Worm (Caenorhabditis elegans) whole organism, young adult: ENCODE measurements around the gene rfl-1.

Source experiments
- B0261.1 ChIP-seq: sonication (generic microtip); optimal IDR thresholded peaks from 2 replicates; lab custom pipeline; 2016; ENCODE audit warnings: mild to moderate bottlenecking, missing genetic modification characterization, moderate library complexity, missing compliant biosample characterization
- F23B12.7 ChIP-seq: sonication (generic microtip); optimal IDR thresholded peaks from 2 replicates; lab custom pipeline; 2017; ENCODE audit warnings: missing genetic modification characterization, mild to moderate bottlenecking, missing compliant biosample characterization, antibody characterized with exemption, moderate library complexity; ENCODE audit not compliant: insufficient read depth
- F33H1.4 ChIP-seq: fragments of 200-800 bp; sonication (Bioruptor generic); IDR thresholded peaks from 2 replicates; pipeline ENCODE4 v1.3.6; 2022; ENCODE audit warnings: missing genetic modification reagents, missing genetic modification characterization, missing compliant biosample characterization
- F52B5.7 ChIP-seq: sonication (generic microtip); optimal IDR thresholded peaks from 2 replicates; lab custom pipeline; 2016; ENCODE audit warnings: mild to moderate bottlenecking, missing genetic modification characterization, missing compliant biosample characterization
- K12H6.12 ChIP-seq: fragments of 200-800 bp; sonication (Bioruptor generic); optimal IDR thresholded peaks from 2 replicates; lab custom pipeline; 2018; ENCODE audit warnings: mild to moderate bottlenecking, missing genetic modification characterization, missing compliant biosample characterization
- Y53F4B.3 ChIP-seq: fragments of 200-800 bp; sonication (Bioruptor generic); IDR thresholded peaks from 2 replicates; pipeline ENCODE4 v1.3.6; 2022; ENCODE audit warnings: missing genetic modification reagents, missing genetic modification characterization, missing compliant biosample characterization
- Y56A3A.18 ChIP-seq: fragments of 200-800 bp; sonication (Bioruptor generic); IDR thresholded peaks from 2 replicates; pipeline ENCODE4 v1.3.6; 2022; ENCODE audit warnings: missing genetic modification reagents, missing genetic modification characterization, missing compliant biosample characterization
- Y95B8A.8 ChIP-seq: fragments of 200-800 bp; sonication (Bioruptor generic); IDR thresholded peaks from 2 replicates; pipeline ENCODE4 v1.3.6; 2022; ENCODE audit warnings: missing genetic modification reagents, missing genetic modification characterization, missing compliant biosample characterization
- akir-1 ChIP-seq: fragments of 200-800 bp; sonication (Bioruptor generic); optimal IDR thresholded peaks from 2 replicates; lab custom pipeline; 2018; ENCODE audit warnings: mild to moderate bottlenecking, missing genetic modification characterization, moderate library complexity, missing compliant biosample characterization
- ama-1 ChIP-seq, 3 experiments: fragments of 150-350 bp in 1 of 3; sonication (generic microtip) in 2 of 3; optimal IDR thresholded peaks; 2 replicates each; lab custom pipeline; 2014 to 2018; ENCODE audit warnings: missing biosample characterization in 2 of 3, missing genetic modification characterization in 2 of 3, missing genetic modification reagents in 2 of 3
- bed-1 ChIP-seq: fragments of 200-800 bp; sonication (Bioruptor generic); IDR thresholded peaks from 2 replicates; pipeline ENCODE4 v1.3.6; 2022; ENCODE audit warnings: missing genetic modification reagents, missing genetic modification characterization, missing compliant biosample characterization
- bed-2 ChIP-seq: fragments of 200-800 bp; sonication (Bioruptor generic); IDR thresholded peaks from 2 replicates; pipeline ENCODE4 v1.3.6; 2022; ENCODE audit warnings: missing genetic modification reagents, missing genetic modification characterization, missing compliant biosample characterization
- cebp-1 ChIP-seq, 2 experiments: fragments of 200-800 bp in 1 of 2; sonication (Bioruptor generic) in 1 of 2; sonication (generic microtip) in 1 of 2; IDR thresholded peaks in 1 of 2; optimal IDR thresholded peaks in 1 of 2; 2 replicates each; pipeline versions ENCODE4 v1.3.6 to Lab custom; 2017 to 2022; ENCODE audit warnings: missing compliant biosample characterization in 2 of 2, missing genetic modification characterization in 2 of 2, mild to moderate bottlenecking in 1 of 2, missing genetic modification reagents in 1 of 2, moderate library complexity in 1 of 2
- cebp-2 ChIP-seq: fragments of 200-800 bp; sonication (Bioruptor generic); IDR thresholded peaks from 2 replicates; pipeline ENCODE4 v1.3.6; 2022; ENCODE audit warnings: missing genetic modification characterization, missing compliant biosample characterization
- ceh-100 ChIP-seq: fragments of 200-800 bp; sonication (Bioruptor generic); IDR thresholded peaks from 2 replicates; pipeline ENCODE4 v1.3.6; 2022; ENCODE audit warnings: missing genetic modification reagents, missing genetic modification characterization, missing compliant biosample characterization
- chd-7 ChIP-seq: sonication (generic microtip); optimal IDR thresholded peaks from 2 replicates; lab custom pipeline; 2016; ENCODE audit warnings: mild to moderate bottlenecking, missing genetic modification characterization, moderate library complexity, missing compliant biosample characterization
- die-1 ChIP-seq: sonication (generic microtip); optimal IDR thresholded peaks from 2 replicates; lab custom pipeline; 2016; ENCODE audit warnings: missing genotype, mild to moderate bottlenecking, missing genetic modification characterization, missing compliant biosample characterization
- dpff-1 ChIP-seq: sonication (generic microtip); optimal IDR thresholded peaks from 2 replicates; lab custom pipeline; 2017; ENCODE audit warnings: mild to moderate bottlenecking, missing genetic modification characterization, missing compliant biosample characterization
- efl-1 ChIP-seq: fragments of 150-350 bp; optimal IDR thresholded peaks from 2 replicates; lab custom pipeline; 2014; ENCODE audit warnings: missing biosample characterization, missing genetic modification reagents, missing genetic modification characterization
- egl-44 ChIP-seq: fragments of 200-800 bp; sonication (Bioruptor generic); IDR thresholded peaks from 2 replicates; pipeline ENCODE4 v1.3.6; 2022; ENCODE audit warnings: missing genetic modification reagents, missing genetic modification characterization, missing compliant biosample characterization
- egrh-3 ChIP-seq: fragments of 200-800 bp; sonication (Bioruptor generic); IDR thresholded peaks from 2 replicates; pipeline ENCODE4 v1.3.6; 2022; ENCODE audit warnings: missing genetic modification reagents, missing genetic modification characterization, missing compliant biosample characterization
- ekl-4 ChIP-seq: fragments of 200-800 bp; sonication (Bioruptor generic); IDR thresholded peaks from 2 replicates; pipeline ENCODE4 v1.3.6; 2022; ENCODE audit warnings: missing genetic modification reagents, missing genetic modification characterization, missing compliant biosample characterization
- ets-4 ChIP-seq: fragments of 200-800 bp; sonication (Bioruptor generic); optimal IDR thresholded peaks from 2 replicates; lab custom pipeline; 2018; ENCODE audit warnings: mild to moderate bottlenecking, missing genetic modification characterization, missing compliant biosample characterization
- hlh-12 ChIP-seq: sonication (generic microtip); optimal IDR thresholded peaks from 2 replicates; lab custom pipeline; 2016; ENCODE audit warnings: missing genetic modification characterization, missing compliant biosample characterization
- hmg-1.2 ChIP-seq: fragments of 200-800 bp; sonication (Bioruptor generic); IDR thresholded peaks from 2 replicates; pipeline ENCODE4 v1.3.6; 2022; ENCODE audit warnings: missing genetic modification reagents, missing genetic modification characterization, missing compliant biosample characterization
- hrde-1 ChIP-seq: sonication (generic microtip); optimal IDR thresholded peaks from 2 replicates; lab custom pipeline; 2016; ENCODE audit warnings: missing genetic modification characterization, mild to moderate bottlenecking, missing compliant biosample characterization, moderate library complexity, missing genotype, missing genetic modification reagents, borderline replicate concordance
- lag-1 ChIP-seq: fragments of 200-800 bp; sonication (Bioruptor generic); IDR thresholded peaks from 2 replicates; pipeline ENCODE4 v1.3.6; 2022; ENCODE audit warnings: missing genetic modification reagents, missing genetic modification characterization, missing compliant biosample characterization
- let-526 ChIP-seq: fragments of 200-800 bp; sonication (Bioruptor generic); IDR thresholded peaks from 2 replicates; pipeline ENCODE4 v1.3.6; 2022; ENCODE audit warnings: missing genetic modification reagents, missing genetic modification characterization, missing compliant biosample characterization
- lin-35 ChIP-seq, 3 experiments: fragments of 150-350 bp in 2 of 3; sonication (generic microtip) in 1 of 3; optimal IDR thresholded peaks; 2 replicates each; lab custom pipeline; 2014 to 2018; ENCODE audit warnings: missing biosample characterization in 3 of 3, missing genetic modification characterization in 3 of 3, missing genetic modification reagents in 3 of 3
- lin-54 ChIP-seq: fragments of 200-800 bp; sonication (Bioruptor generic); optimal IDR thresholded peaks from 2 replicates; lab custom pipeline; 2018; ENCODE audit warnings: mild to moderate bottlenecking, missing genetic modification characterization, missing compliant biosample characterization
- lir-1 ChIP-seq: fragments of 200-800 bp; sonication (Bioruptor generic); conservative IDR thresholded peaks from 2 replicates; pipeline ENCODE4 v1.3.6; 2022; ENCODE audit warnings: missing genetic modification reagents, missing genetic modification characterization, missing compliant biosample characterization
- lsy-27 ChIP-seq: sonication (generic microtip); optimal IDR thresholded peaks from 2 replicates; lab custom pipeline; 2017; ENCODE audit warnings: missing genetic modification characterization, mild to moderate bottlenecking, missing compliant biosample characterization, antibody characterized with exemption, missing genotype, borderline replicate concordance; ENCODE audit not compliant: insufficient read depth
- mcd-1 ChIP-seq: fragments of 200-800 bp; sonication (Bioruptor generic); IDR thresholded peaks from 2 replicates; pipeline ENCODE4 v1.3.6; 2022; ENCODE audit warnings: missing genetic modification reagents, missing genetic modification characterization, missing compliant biosample characterization
- mel-28 ChIP-seq: sonication (generic microtip); optimal IDR thresholded peaks from 2 replicates; lab custom pipeline; 2016; ENCODE audit warnings: borderline replicate concordance, mild to moderate bottlenecking, missing genetic modification characterization, missing compliant biosample characterization
- mxl-1 ChIP-seq: sonication (generic microtip); optimal IDR thresholded peaks from 2 replicates; lab custom pipeline; 2016; ENCODE audit warnings: missing genetic modification characterization, missing compliant biosample characterization
- nfya-1 ChIP-seq: sonication (generic microtip); optimal IDR thresholded peaks from 2 replicates; lab custom pipeline; 2017; ENCODE audit warnings: antibody characterized with exemption, missing compliant biosample characterization, missing genetic modification characterization, borderline replicate concordance; ENCODE audit not compliant: insufficient read depth
- pbrm-1 ChIP-seq: fragments of 200-800 bp; sonication (Bioruptor generic); IDR thresholded peaks from 2 replicates; pipeline ENCODE4 v1.3.6; 2022; ENCODE audit warnings: missing genetic modification reagents, missing genetic modification characterization, missing compliant biosample characterization
- rcor-1 ChIP-seq: fragments of 200-800 bp; sonication (Bioruptor generic); IDR thresholded peaks from 2 replicates; pipeline ENCODE4 v1.3.6; 2022; ENCODE audit warnings: missing genetic modification reagents, missing genetic modification characterization, missing compliant biosample characterization
- sdz-38 ChIP-seq: sonication (generic microtip); optimal IDR thresholded peaks from 2 replicates; lab custom pipeline; 2016; ENCODE audit warnings: missing genotype, missing genetic modification characterization, missing compliant biosample characterization
- snpc-1.3 ChIP-seq: sonication (generic microtip); optimal IDR thresholded peaks from 2 replicates; lab custom pipeline; 2017; ENCODE audit warnings: missing genetic modification characterization, mild to moderate bottlenecking, missing compliant biosample characterization, antibody characterized with exemption, moderate library complexity, missing genotype, missing genetic modification reagents; ENCODE audit not compliant: insufficient read depth
- tbp1 ChIP-seq: fragments of 200-800 bp; sonication (Bioruptor generic); optimal IDR thresholded peaks from 2 replicates; lab custom pipeline; 2018; ENCODE audit warnings: mild to moderate bottlenecking, missing genetic modification characterization, missing compliant biosample characterization
- tlf-1 ChIP-seq: fragments of 200-800 bp; sonication (Bioruptor generic); optimal IDR thresholded peaks from 2 replicates; lab custom pipeline; 2018; ENCODE audit warnings: mild to moderate bottlenecking, missing genetic modification characterization, missing compliant biosample characterization
- unc-62 ChIP-seq: fragments of 150-350 bp; optimal IDR thresholded peaks from 2 replicates; lab custom pipeline; 2014; ENCODE audit warnings: missing biosample characterization, missing genetic modification reagents, missing genetic modification characterization
- zfh-2 ChIP-seq: fragments of 200-800 bp; sonication (Bioruptor generic); conservative IDR thresholded peaks from 2 replicates; pipeline ENCODE4 v1.3.6; 2022; ENCODE audit warnings: missing genetic modification reagents, missing genetic modification characterization, missing compliant biosample characterization
- ztf-22 ChIP-seq: fragments of 200-800 bp; sonication (Bioruptor generic); optimal IDR thresholded peaks from 2 replicates; lab custom pipeline; 2018; ENCODE audit warnings: mild to moderate bottlenecking, missing genetic modification characterization, moderate library complexity, missing compliant biosample characterization
- ztf-25 ChIP-seq: fragments of 200-800 bp; sonication (Bioruptor generic); IDR thresholded peaks from 2 replicates; pipeline ENCODE4 v1.3.6; 2022; ENCODE audit warnings: missing genetic modification reagents, missing genetic modification characterization, missing compliant biosample characterization

Gene rfl-1

DNA sequence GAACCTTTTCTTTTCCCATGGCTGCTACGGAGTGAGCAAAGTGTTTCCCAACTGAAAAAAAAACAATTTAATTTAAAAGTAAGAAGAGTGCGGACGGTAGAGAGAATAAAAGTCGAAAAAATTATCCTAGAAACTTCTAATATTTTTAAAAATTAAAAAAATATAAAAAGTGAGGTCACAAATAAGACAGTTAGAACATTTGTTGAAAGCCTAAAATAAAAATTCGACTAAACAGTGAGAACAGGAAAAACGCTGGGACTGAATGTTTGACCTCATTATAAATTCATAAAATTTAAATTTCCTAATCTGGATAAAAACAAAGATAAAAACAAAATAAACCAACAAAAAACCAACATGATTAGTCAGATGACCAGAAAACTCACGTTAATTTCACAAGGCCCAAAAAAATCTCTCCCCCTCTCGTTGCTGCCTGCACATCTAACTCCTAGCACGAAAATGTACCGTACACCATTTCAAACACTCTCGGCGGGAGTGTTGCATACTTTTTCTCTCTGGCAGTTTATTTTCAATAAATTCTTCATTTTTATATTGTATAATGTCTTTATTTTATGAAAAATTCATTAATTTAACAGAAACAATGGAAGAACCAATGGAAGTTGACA lies 49.2 kb upstream of the rfl-1 start, which contains the start of the genes eef-1A.1 and rfc-4 (continued):
- TF ChIP-seq F52B5.7 (no peak), bed-2 (GFP tag; lab: Robert Waterston, UW) (no peak), mel-28 (tag; lab: Kevin White, UChicago) (no peak), Y53F4B.3 (GFP tag; lab: Robert Waterston, UW) (no peak), egl-44 (0 out of 2 replicates have a peak, but pooled peaks have one; percentile 43), cebp-2 (GFP tag; lab: Robert Waterston, UW) (no peak), bed-1 (GFP tag; lab: Robert Waterston, UW) (no peak), tlf-1 (GFP tag; lab: Kevin White, UChicago) (peak; percentile 94), dpff-1 (no peak), lag-1 (no peak), cebp-1 (GFP tag; IDR thresholded peaks at IDR 0.05; lab: Robert Waterston, UW) (peak; percentile 88), cebp-1 (tag; optimal IDR thresholded peaks at IDR 0.05; lab: Kevin White, UChicago) (peak; percentile 95), let-526 (peak; percentile 71; the same call in 1 of the 2 replicates), chd-7 (tag; lab: Kevin White, UChicago) (peak; percentile 75), lin-35 (GFP tag; optimal IDR thresholded peaks at IDR 0.05; lab: Kevin White, UChicago) (peak; percentile 64 to 95 (median 73)), sdz-38 (tag; lab: Kevin White, UChicago) (no peak), B0261.1 (tag; lab: Kevin White, UChicago) (peak; percentile 15), ztf-25 (GFP tag; lab: Robert Waterston, UW) (no peak), ekl-4 (GFP tag; lab: Robert Waterston, UW) (peak; percentile 93), lsy-27 (tag; lab: Kevin White, UChicago) (peak; percentile 60), unc-62 (no peak), F33H1.4 (GFP tag; lab: Robert Waterston, UW) (peak; percentile 99), mxl-1 (tag; lab: Kevin White, UChicago) (no peak), ceh-100 (GFP tag; lab: Robert Waterston, UW) (peak; percentile 76), Y95B8A.8 (GFP tag; lab: Robert Waterston, UW) (peak; percentile 70; the same call in 1 of the 2 replicates), hrde-1 (tag; lab: Kevin White, UChicago) (peak; percentile 20), efl-1 (GFP tag; lab: Kevin White, UChicago) (peak; percentile 89), ama-1 (optimal IDR thresholded peaks at IDR 0.05; lab: Kevin White, UChicago) (peak; percentile 61), ama-1 (GFP tag; optimal IDR thresholded peaks at IDR 0.05; lab: Kevin White, UChicago) (no peak), lir-1 (peak; percentile 81), ets-4 (GFP tag; lab: Kevin White, UChicago) (no peak), akir-1 (GFP tag; lab: Kevin White, UChicago) (no peak), die-1 (tag; lab: Kevin White, UChicago) (peak; percentile 18), hlh-12 (tag; lab: Kevin White, UChicago) (no peak), snpc-1.3 (tag; lab: Kevin White, UChicago) (peak; percentile 95), mcd-1 (peak; percentile 91), nfya-1 (no peak), rcor-1 (GFP tag; lab: Robert Waterston, UW) (peak; percentile 90), pbrm-1 (GFP tag; lab: Robert Waterston, UW) (peak; percentile 93), zfh-2 (GFP tag; lab: Robert Waterston, UW) (no peak), K12H6.12 (tag; lab: Kevin White, UChicago) (peak; percentile 93), Y56A3A.18 (no peak), F23B12.7 (tag; lab: Kevin White, UChicago) (peak; percentile 97), hmg-1.2 (peak; percentile 76), tbp1 (peak; percentile 75), egrh-3 (peak; percentile 83), lin-54 (GFP tag; lab: Kevin White, UChicago) (peak; percentile 98), ztf-22 (GFP tag; lab: Kevin White, UChicago) (no peak)
